Worm (Caenorhabditis elegans) whole organism, L1 larva: ENCODE measurements around the gene ctsa-1.1.

Experiments used
- C04F5.9 ChIP-seq: sonication (generic microtip); optimal IDR thresholded peaks from 2 replicates; lab custom pipeline; 2016; ENCODE audit warnings: missing genetic modification characterization, missing compliant biosample characterization
- ama-1 ChIP-seq: fragments of 150-350 bp; optimal IDR thresholded peaks from 2 replicates; lab custom pipeline; 2014
- elt-2 ChIP-seq: sonication (generic microtip); optimal IDR thresholded peaks from 2 replicates; lab custom pipeline; 2016; ENCODE audit warnings: missing genetic modification characterization, mild to moderate bottlenecking, inconsistent platforms, missing compliant biosample characterization, missing genetic modification reagents
- lin-13 ChIP-seq: fragments of 150-350 bp; optimal IDR thresholded peaks from 2 replicates; lab custom pipeline; 2014; ENCODE audit warnings: missing biosample characterization, missing genetic modification reagents, missing genetic modification characterization
- skn-1 ChIP-seq: fragments of 150-350 bp; optimal IDR thresholded peaks from 2 replicates; lab custom pipeline; 2014; ENCODE audit warnings: missing biosample characterization, missing genetic modification characterization
- snpc-4 ChIP-seq: fragments of 150-350 bp; optimal IDR thresholded peaks from 2 replicates; lab custom pipeline; 2014; ENCODE audit warnings: missing biosample characterization, missing genetic modification characterization
- unc-62 ChIP-seq: fragments of 150-350 bp; optimal IDR thresholded peaks from 2 replicates; lab custom pipeline; 2014; ENCODE audit warnings: missing biosample characterization, missing genetic modification reagents, missing genetic modification characterization

- TF ChIP-seq C04F5.9 (no peak), unc-62 (GFP tag; lab: Kevin White, UChicago) (no peak), snpc-4 (tag; lab: Kevin White, UChicago) (no peak), elt-2 (tag; lab: Kevin White, UChicago) (no peak), lin-13 (GFP tag; lab: Kevin White, UChicago) (no peak), ama-1 (no peak), skn-1 (tag; lab: Kevin White, UChicago) (no peak)
Measured at ce11 chrII:4766284-4766683, 28.8 kb downstream of the ctsa-1.1 start, which contains the start of gene ttm-2.
